Fruit fly (Drosophila melanogaster) whole organism, embryonic: ENCODE results near the gene chif.

Experiments
- Atf6 ChIP-seq: fragments of 200-800 bp; sonication (Bioruptor generic); IDR thresholded peaks from 2 replicates; pipeline ENCODE4 v1.3.6; 2022; ENCODE audit warnings: missing biosample characterization, missing genetic modification characterization
- B-H1 ChIP-seq: fragments of 200-800 bp; sonication (Bioruptor generic); IDR thresholded peaks from 3 replicates; pipeline ENCODE4 v1.3.6; 2022; ENCODE audit warnings: missing biosample characterization, missing genetic modification characterization
- Bdp1 ChIP-seq: fragments of 200-800 bp; sonication (Bioruptor generic); optimal IDR thresholded peaks from 3 replicates; lab custom pipeline; 2016; ENCODE audit warnings: missing biosample characterization, missing genetic modification characterization
- CG10959 ChIP-seq: fragments of 200-800 bp; sonication (Bioruptor generic); IDR thresholded peaks from 2 replicates; pipeline ENCODE4 v1.3.6; 2022; ENCODE audit warnings: missing biosample characterization, missing genetic modification characterization
- CG11398 ChIP-seq: fragments of 200-800 bp; sonication (Bioruptor generic); optimal IDR thresholded peaks from 2 replicates; lab custom pipeline; 2016; ENCODE audit warnings: missing biosample characterization, missing genetic modification characterization
- CG11723 ChIP-seq: fragments of 200-800 bp; sonication (Bioruptor generic); optimal IDR thresholded peaks from 2 replicates; lab custom pipeline; 2017; ENCODE audit warnings: missing biosample characterization, mild to moderate bottlenecking, missing genetic modification characterization
- CG12744 ChIP-seq: fragments of 200-800 bp; sonication (Bioruptor generic); optimal IDR thresholded peaks from 2 replicates; lab custom pipeline; 2016; ENCODE audit warnings: missing biosample characterization, missing genetic modification characterization
- CG14860 ChIP-seq: fragments of 200-800 bp; sonication (Bioruptor generic); IDR thresholded peaks from 3 replicates; pipeline ENCODE4 v1.3.6; 2022; ENCODE audit warnings: missing biosample characterization, missing genetic modification characterization; ENCODE audit not compliant: partially characterized antibody
- CG1832 ChIP-seq: fragments of 200-800 bp; sonication (Bioruptor generic); optimal IDR thresholded peaks from 2 replicates; lab custom pipeline; 2017; ENCODE audit warnings: missing biosample characterization, mild to moderate bottlenecking, missing genetic modification characterization, inconsistent platforms
- CG2116 ChIP-seq: fragments of 200-800 bp; sonication (Bioruptor generic); optimal IDR thresholded peaks from 3 replicates; lab custom pipeline; 2018; ENCODE audit warnings: missing biosample characterization, mild to moderate bottlenecking, missing genetic modification characterization
- CG33557 ChIP-seq: fragments of 200-800 bp; sonication (Bioruptor generic); optimal IDR thresholded peaks from 2 replicates; lab custom pipeline; 2019; ENCODE audit warnings: missing biosample characterization, mild to moderate bottlenecking, missing genetic modification characterization, moderate library complexity
- CG3847 ChIP-seq: fragments of 200-800 bp; sonication (Bioruptor generic); IDR thresholded peaks from 2 replicates; pipeline ENCODE4 v1.3.6; 2022; ENCODE audit warnings: missing biosample characterization, missing genetic modification characterization
- CG5180 ChIP-seq: fragments of 200-800 bp; sonication (Bioruptor generic); optimal IDR thresholded peaks from 3 replicates; lab custom pipeline; 2017; ENCODE audit warnings: missing biosample characterization, missing genetic modification characterization, mild to moderate bottlenecking, moderate library complexity, missing genetic modification reagents
- CG6175 ChIP-seq: fragments of 200-800 bp; sonication (Bioruptor generic); IDR thresholded peaks from 3 replicates; pipeline ENCODE4 v1.3.6; 2022; ENCODE audit warnings: missing biosample characterization, missing genetic modification characterization
- CG6765 ChIP-seq: fragments of 200-800 bp; sonication (Bioruptor generic); optimal IDR thresholded peaks from 3 replicates; lab custom pipeline; 2017; ENCODE audit warnings: missing biosample characterization, mild to moderate bottlenecking, missing genetic modification characterization
- CG8359 ChIP-seq: fragments of 200-800 bp; sonication (Bioruptor generic); optimal IDR thresholded peaks from 2 replicates; lab custom pipeline; 2017; ENCODE audit warnings: missing biosample characterization, mild to moderate bottlenecking, missing genetic modification characterization, borderline replicate concordance
- CoRest ChIP-seq: fragments of 200-800 bp; sonication (Bioruptor generic); optimal IDR thresholded peaks from 3 replicates; lab custom pipeline; 2018; ENCODE audit warnings: missing biosample characterization, mild to moderate bottlenecking, missing genetic modification characterization, moderate library complexity
- D ChIP-seq, 2 experiments: fragments of 200-800 bp in 1 of 2; fragments of >200 bp in 1 of 2; sonication (Bioruptor generic) in 1 of 2; optimal IDR thresholded peaks; 2 replicates in 1 of 2; 3 replicates in 1 of 2; lab custom pipeline; 2017; ENCODE audit warnings: mild to moderate bottlenecking in 1 of 2, missing biosample characterization in 1 of 2, missing genetic modification characterization in 1 of 2, missing genetic modification reagents in 1 of 2
- Ets65A ChIP-seq: fragments of 200-800 bp; sonication (Bioruptor generic); peaks from one replicate; lab custom pipeline; 2016; ENCODE audit warnings: missing biosample characterization, missing genetic modification characterization
- Gsc ChIP-seq: fragments of 200-800 bp; sonication (Bioruptor generic); IDR thresholded peaks from 2 replicates; pipeline ENCODE4 v1.3.6; 2022; ENCODE audit warnings: missing biosample characterization, missing genetic modification characterization
- Gug ChIP-seq: fragments of 200-800 bp; sonication (Bioruptor generic); IDR thresholded peaks from 4 replicates; pipeline ENCODE4 v1.3.6; 2022; ENCODE audit warnings: missing biosample characterization, missing genetic modification characterization
- Hey ChIP-seq: fragments of 200-800 bp; sonication (Bioruptor generic); optimal IDR thresholded peaks from 3 replicates; lab custom pipeline; 2018; ENCODE audit warnings: missing biosample characterization, mild to moderate bottlenecking, missing genetic modification characterization
- Hsf ChIP-seq: fragments of 200-800 bp; sonication (Bioruptor generic); optimal IDR thresholded peaks from 3 replicates; lab custom pipeline; 2016; ENCODE audit warnings: missing biosample characterization, missing genetic modification characterization
- Med ChIP-seq: fragments of 200-800 bp; sonication (Bioruptor generic); peaks from one replicate; lab custom pipeline; 2016; ENCODE audit warnings: missing biosample characterization, missing genetic modification characterization, mild to moderate bottlenecking, inconsistent platforms, moderate library complexity
- NK7.1 ChIP-seq: fragments of 200-800 bp; sonication (Bioruptor generic); optimal IDR thresholded peaks from 3 replicates; lab custom pipeline; 2016; ENCODE audit warnings: missing biosample characterization, missing genetic modification characterization
- Tbp ChIP-seq: fragments of >200 bp; optimal IDR thresholded peaks from 2 replicates; lab custom pipeline; 2018; ENCODE audit warnings: missing biosample characterization, missing genetic modification characterization
- Trl ChIP-seq, 3 experiments: fragments of >200 bp in 2 of 3; fragments of 200-800 bp in 1 of 3; sonication (Bioruptor generic) in 1 of 3; optimal IDR thresholded peaks; 2 replicates in 1 of 3; 3 replicates in 2 of 3; lab custom pipeline; 2016 to 2017; ENCODE audit warnings: missing biosample characterization in 1 of 3, missing genetic modification characterization in 1 of 3
- Vsx1 ChIP-seq: fragments of 200-800 bp; sonication (Bioruptor generic); optimal IDR thresholded peaks from 2 replicates; lab custom pipeline; 2017; ENCODE audit warnings: missing biosample characterization, mild to moderate bottlenecking, missing genetic modification characterization, missing genetic modification reagents
- YL-1 ChIP-seq: fragments of 200-800 bp; sonication (Bioruptor generic); optimal IDR thresholded peaks from 3 replicates; lab custom pipeline; 2017; ENCODE audit warnings: missing biosample characterization, mild to moderate bottlenecking, missing genetic modification characterization
- ato ChIP-seq: fragments of 200-800 bp; sonication (Bioruptor generic); IDR thresholded peaks from 2 replicates; pipeline ENCODE4 v1.3.6; 2022; ENCODE audit warnings: missing biosample characterization, missing genetic modification characterization; ENCODE audit not compliant: partially characterized antibody
- bsh ChIP-seq, 2 experiments: fragments of 200-800 bp; sonication (Bioruptor generic); optimal IDR thresholded peaks; 2 replicates each; lab custom pipeline; 2017 to 2018; ENCODE audit warnings: mild to moderate bottlenecking in 2 of 2, missing biosample characterization in 2 of 2, missing genetic modification characterization in 2 of 2, moderate library complexity in 1 of 2
- cas ChIP-seq: fragments of 200-800 bp; sonication (Bioruptor generic); IDR thresholded peaks from 2 replicates; pipeline ENCODE4 v1.3.6; 2022; ENCODE audit warnings: missing biosample characterization, missing genetic modification characterization
- chm ChIP-seq: fragments of 200-800 bp; sonication (Bioruptor generic); IDR thresholded peaks from 2 replicates; pipeline ENCODE4 v1.3.6; 2022; ENCODE audit warnings: missing biosample characterization, missing genetic modification characterization
- ci ChIP-seq: fragments of 200-800 bp; sonication (Bioruptor generic); IDR thresholded peaks from 3 replicates; pipeline ENCODE4 v1.3.6; 2022; ENCODE audit warnings: missing biosample characterization, missing genetic modification characterization
- croc ChIP-seq: fragments of 200-800 bp; sonication (Bioruptor generic); conservative IDR thresholded peaks from 3 replicates; pipeline ENCODE4 v1.3.6; 2022; ENCODE audit warnings: missing biosample characterization, missing genetic modification characterization
- dati ChIP-seq: fragments of 200-800 bp; sonication (Bioruptor generic); IDR thresholded peaks from 2 replicates; pipeline ENCODE4 v1.3.6; 2022; ENCODE audit warnings: missing biosample characterization, missing genetic modification characterization
- ems ChIP-seq: fragments of 200-800 bp; sonication (Bioruptor generic); optimal IDR thresholded peaks from 3 replicates; lab custom pipeline; 2016; ENCODE audit warnings: missing biosample characterization, missing genetic modification characterization
- en ChIP-seq: fragments of 200-800 bp; sonication (Bioruptor generic); optimal IDR thresholded peaks from 2 replicates; lab custom pipeline; 2016; ENCODE audit warnings: missing biosample characterization, missing genetic modification characterization
- gfzf ChIP-seq: fragments of 200-800 bp; sonication (Bioruptor generic); optimal IDR thresholded peaks from 2 replicates; lab custom pipeline; 2016; ENCODE audit warnings: missing biosample characterization, mild to moderate bottlenecking, missing genetic modification characterization, moderate library complexity
- gro ChIP-seq: fragments of 200-800 bp; sonication (Bioruptor generic); optimal IDR thresholded peaks from 2 replicates; lab custom pipeline; 2016; ENCODE audit warnings: missing biosample characterization, missing genetic modification characterization
- ham ChIP-seq: fragments of 200-800 bp; sonication (Bioruptor generic); IDR thresholded peaks from 2 replicates; pipeline ENCODE4 v1.3.6; 2022; ENCODE audit warnings: missing biosample characterization, missing genetic modification characterization
- jing ChIP-seq: fragments of 200-800 bp; sonication (Bioruptor generic); optimal IDR thresholded peaks from 2 replicates; lab custom pipeline; 2018; ENCODE audit warnings: missing biosample characterization, mild to moderate bottlenecking, missing genetic modification characterization
- lbe ChIP-seq: fragments of 200-800 bp; sonication (Bioruptor generic); optimal IDR thresholded peaks from 2 replicates; lab custom pipeline; 2016; ENCODE audit warnings: missing biosample characterization, mild to moderate bottlenecking, missing genetic modification characterization
- org-1 ChIP-seq: fragments of 200-800 bp; sonication (Bioruptor generic); optimal IDR thresholded peaks from 2 replicates; lab custom pipeline; 2017; ENCODE audit warnings: missing biosample characterization, missing genetic modification characterization
- row ChIP-seq: fragments of 200-800 bp; sonication (Bioruptor generic); IDR thresholded peaks from 3 replicates; pipeline ENCODE4 v1.3.6; 2022; ENCODE audit warnings: missing biosample characterization, missing genetic modification characterization
- so ChIP-seq: fragments of 200-800 bp; sonication (Bioruptor generic); IDR thresholded peaks from 3 replicates; pipeline ENCODE4 v1.3.6; 2022; ENCODE audit warnings: missing biosample characterization, missing genetic modification characterization
- sqz ChIP-seq: fragments of 200-800 bp; sonication (Bioruptor generic); optimal IDR thresholded peaks from 3 replicates; lab custom pipeline; 2018; ENCODE audit warnings: missing biosample characterization, mild to moderate bottlenecking, missing genetic modification characterization
- tgo ChIP-seq: fragments of 200-800 bp; sonication (Bioruptor generic); IDR thresholded peaks from 3 replicates; pipeline ENCODE4 v1.3.6; 2022; ENCODE audit warnings: missing biosample characterization, missing genetic modification characterization
- tna ChIP-seq: fragments of 200-800 bp; sonication (Bioruptor generic); IDR thresholded peaks from 2 replicates; pipeline ENCODE4 v1.3.6; 2022; ENCODE audit warnings: missing biosample characterization, missing genetic modification characterization; ENCODE audit not compliant: partially characterized antibody
- tup ChIP-seq: fragments of 200-800 bp; sonication (Bioruptor generic); optimal IDR thresholded peaks from 2 replicates; lab custom pipeline; 2016; ENCODE audit warnings: missing biosample characterization, mild to moderate bottlenecking, missing genetic modification characterization, moderate library complexity

Gene chif

DNA sequence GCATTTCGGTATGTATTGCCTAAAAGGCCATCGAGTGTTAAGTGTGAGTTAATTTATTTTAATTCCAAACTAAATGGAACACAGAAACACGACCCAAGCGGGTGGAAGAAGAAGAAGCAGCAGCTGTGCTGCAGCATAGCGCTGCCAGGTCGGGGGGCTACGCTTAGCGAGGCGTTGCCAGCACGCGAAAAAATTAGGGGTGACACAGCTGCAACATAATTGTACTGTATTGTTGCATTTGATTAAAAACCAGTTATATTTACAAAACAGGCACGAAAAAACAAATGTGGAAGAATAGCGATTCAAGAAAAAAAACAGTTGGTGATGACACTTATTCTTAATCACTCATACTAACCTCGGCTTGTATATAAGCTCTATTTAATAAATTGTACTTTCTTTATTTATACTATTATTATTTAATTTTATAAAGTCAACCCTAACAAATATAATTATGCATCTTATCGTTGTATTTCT is 2.2 kb downstream of the chif start (continued):
- TF ChIP-seq tgo (peak; percentile 70), CG2116 (peak; percentile 70), en (GFP tag; lab: Kevin White, UChicago) (no peak), gfzf (GFP tag; lab: Kevin White, UChicago) (peak; percentile 8), ci (peak; percentile 75), YL-1 (GFP tag; lab: Kevin White, UChicago) (peak; percentile 78), lbe (GFP tag; lab: Kevin White, UChicago) (peak; percentile 60), gro (GFP tag; lab: Kevin White, UChicago) (no peak), ems (GFP tag; lab: Kevin White, UChicago) (peak; percentile 34), CG6765 (peak; percentile 3), NK7.1 (GFP tag; lab: Kevin White, UChicago) (no peak), sqz (GFP tag; lab: Kevin White, UChicago) (peak; percentile 82), Trl (optimal IDR thresholded peaks at IDR 0.05; lab: Kevin White, UChicago) (no peak), Trl (GFP tag; optimal IDR thresholded peaks at IDR 0.05; lab: Kevin White, UChicago) (peak; percentile 50), tna (GFP tag; lab: Robert Waterston, UW) (no peak), ato (GFP tag; lab: Robert Waterston, UW) (peak; percentile 53; the same call in 1 of the 2 replicates), Hey (no peak), D (optimal IDR thresholded peaks at IDR 0.05; lab: Kevin White, UChicago) (no peak), D (GFP tag; optimal IDR thresholded peaks at IDR 0.05; lab: Kevin White, UChicago) (peak; percentile 50), B-H1 (GFP tag; lab: Robert Waterston, UW) (peak; percentile 72), CG10959 (no peak; the same call in 1 of the 2 replicates), Gsc (GFP tag; lab: Robert Waterston, UW) (0 out of 2 replicates have a peak, but pooled peaks have one; percentile 20), CG14860 (GFP tag; lab: Robert Waterston, UW) (no peak), org-1 (GFP tag; lab: Kevin White, UChicago) (peak; percentile 54), cas (GFP tag; lab: Robert Waterston, UW) (no peak), chm (GFP tag; lab: Robert Waterston, UW) (no peak; the same call in 1 of the 2 replicates), CG1832 (GFP tag; lab: Kevin White, UChicago) (no peak), ham (GFP tag; lab: Robert Waterston, UW) (no peak), CG33557 (peak; percentile 33), row (GFP tag; lab: Robert Waterston, UW) (peak; percentile 88), Hsf (GFP tag; lab: Kevin White, UChicago) (peak; percentile 54), CG11723 (GFP tag; lab: Kevin White, UChicago) (peak; percentile 49), jing (peak; percentile 34), Bdp1 (GFP tag; lab: Kevin White, UChicago) (no peak), CG6175 (peak; percentile 75), CG8359 (GFP tag; lab: Kevin White, UChicago) (no peak), so (peak; percentile 75), Gug (GFP tag; lab: Robert Waterston, UW) (peak; percentile 78; the same call in 2 of the 4 replicates), CG3847 (peak; percentile 90), CoRest (peak; percentile 82), bsh (GFP tag; optimal IDR thresholded peaks at IDR 0.05; lab: Kevin White, UChicago) (peak in 1 of 2 experiments; percentile 21), tup (no peak), Tbp (GFP tag; lab: Kevin White, UChicago) (no peak), CG11398 (peak; percentile 14), croc (GFP tag; lab: Robert Waterston, UW) (peak; percentile 53; the same call in 2 of the 3 replicates), Med (GFP tag; lab: Kevin White, UChicago) (no peak), CG5180 (GFP tag; lab: Kevin White, UChicago) (no peak), Vsx1 (GFP tag; lab: Kevin White, UChicago) (no peak), CG12744 (no peak), dati (GFP tag; lab: Robert Waterston, UW) (no peak), Ets65A (peak; percentile 97), Atf6 (peak; percentile 77)
